Fruit fly (Drosophila melanogaster) whole organism, embryonic: ENCODE data around the gene CG13001.

Source experiments
- CG11085 ChIP-seq: fragments of 200-800 bp; sonication (Bioruptor generic); IDR thresholded peaks from 2 replicates; pipeline ENCODE4 v1.3.6; 2022; ENCODE audit warnings: missing biosample characterization, missing genetic modification characterization
- CG18599 ChIP-seq: fragments of 200-800 bp; sonication (Bioruptor generic); optimal IDR thresholded peaks from 3 replicates; lab custom pipeline; 2017; ENCODE audit warnings: missing biosample characterization, missing genetic modification characterization, mild to moderate bottlenecking, moderate library complexity, missing genetic modification reagents
- CG33213 ChIP-seq: fragments of 200-800 bp; sonication (Bioruptor generic); optimal IDR thresholded peaks from 3 replicates; lab custom pipeline; 2016; ENCODE audit warnings: missing biosample characterization, missing genetic modification characterization
- Nf-YB ChIP-seq: fragments of 200-800 bp; sonication (Bioruptor generic); optimal IDR thresholded peaks from 3 replicates; lab custom pipeline; 2019; ENCODE audit warnings: missing biosample characterization, mild to moderate bottlenecking, missing genetic modification characterization, moderate library complexity
- Ssrp ChIP-seq: fragments of 200-800 bp; sonication (Bioruptor generic); optimal IDR thresholded peaks from 2 replicates; lab custom pipeline; 2018; ENCODE audit warnings: missing biosample characterization, mild to moderate bottlenecking, missing genetic modification characterization, moderate library complexity
- ewg ChIP-seq: fragments of 200-800 bp; sonication (Bioruptor generic); optimal IDR thresholded peaks from 3 replicates; lab custom pipeline; 2017; ENCODE audit warnings: mild to moderate bottlenecking, missing biosample characterization, missing genetic modification reagents, missing genetic modification characterization
- fd102C ChIP-seq: fragments of 200-800 bp; sonication (Bioruptor generic); optimal IDR thresholded peaks from 2 replicates; lab custom pipeline; 2018; ENCODE audit warnings: missing biosample characterization, mild to moderate bottlenecking, missing genetic modification characterization, moderate library complexity
- h ChIP-seq: fragments of >200 bp; optimal IDR thresholded peaks from 2 replicates; lab custom pipeline; 2017
- nau ChIP-seq: fragments of 200-800 bp; sonication (Bioruptor generic); optimal IDR thresholded peaks from 3 replicates; lab custom pipeline; 2017; ENCODE audit warnings: missing biosample characterization, mild to moderate bottlenecking, missing genetic modification characterization, missing genetic modification reagents
- sima ChIP-seq: fragments of 200-800 bp; sonication (Bioruptor generic); optimal IDR thresholded peaks from 2 replicates; lab custom pipeline; 2016; ENCODE audit warnings: missing biosample characterization, missing genetic modification characterization

DNA sequence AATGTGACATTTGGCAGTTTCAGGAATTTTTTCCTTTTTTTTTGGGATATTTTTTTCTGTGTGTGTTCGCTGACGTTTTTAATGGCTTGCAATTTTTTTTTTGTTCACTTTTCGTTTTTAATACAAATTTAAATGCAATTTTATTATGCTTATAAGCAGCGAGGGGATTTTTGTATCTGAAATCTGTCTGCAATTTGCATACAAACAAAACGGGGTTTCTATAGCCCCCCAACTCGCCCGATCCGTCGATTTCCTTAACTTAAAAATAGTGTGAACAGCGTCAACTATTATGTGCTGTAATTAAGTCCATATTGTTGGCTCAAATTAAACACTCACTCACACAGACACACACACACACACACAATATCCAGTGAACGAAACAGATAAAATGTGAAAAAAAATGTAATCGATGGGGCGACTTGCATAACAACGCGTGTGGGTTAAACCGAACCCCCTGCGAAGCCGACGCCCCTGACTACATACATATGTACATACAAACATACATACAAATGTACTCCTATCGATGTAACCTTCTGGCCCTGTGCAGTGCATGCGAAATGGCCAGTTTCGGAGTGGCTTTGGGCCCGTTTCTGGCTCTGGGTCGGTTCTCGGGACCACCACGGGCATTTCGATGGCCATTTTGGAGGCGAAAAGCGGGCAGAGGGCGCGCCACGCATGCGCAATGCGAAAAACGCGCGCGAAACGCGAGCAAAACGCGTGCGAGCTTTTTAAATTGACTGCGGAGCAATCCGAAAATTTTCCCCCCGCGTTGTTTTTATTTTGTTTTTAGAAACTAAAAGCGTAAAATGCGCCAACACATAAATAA lies 10.5 kb downstream of the CG13001 start:
- TF ChIP-seq CG18599 (GFP tag; lab: Kevin White, UChicago) (no peak), nau (no peak), fd102C (no peak), h (lab: Kevin White, UChicago) (no peak), sima (no peak), ewg (GFP tag; lab: Kevin White, UChicago) (no peak), CG33213 (GFP tag; lab: Kevin White, UChicago) (no peak), Ssrp (no peak), Nf-YB (no peak), CG11085 (GFP tag; lab: Robert Waterston, UW) (no peak)
